Fruit fly (Drosophila melanogaster): ENCODE measurements around the gene CG15140.

CG15140 gene

DNA sequence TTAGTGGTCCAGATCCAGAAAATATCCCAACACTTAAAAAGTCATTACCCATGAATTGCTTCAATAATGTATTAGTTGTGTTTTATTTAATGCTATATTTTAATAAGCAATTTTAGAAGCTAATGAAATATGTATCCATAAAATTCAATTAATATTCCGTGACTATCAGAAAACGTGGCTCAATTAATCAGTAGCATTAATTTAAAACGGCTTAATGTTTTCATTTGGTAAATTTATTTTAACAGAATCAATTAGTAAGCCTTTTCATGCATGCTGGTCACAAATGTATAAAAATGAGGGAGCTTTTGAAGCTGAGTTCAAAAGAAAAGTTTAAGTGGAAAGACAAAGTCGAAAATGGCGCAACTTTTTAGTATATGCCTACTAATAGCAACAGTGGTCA lies at the start of gene CG15140:
Gene CG15140, plus strand, starts transcription at position 301 of the 400 bp plus-strand sequence.
- TF ChIP-seq CG5204 (GFP tag; optimal IDR thresholded peaks at IDR 0.05), result no peak
- TF ChIP-seq Crg-1 (GFP tag; optimal IDR thresholded peaks at IDR 0.05), result no peak
- TF ChIP-seq CG7101 (tag; optimal IDR thresholded peaks at IDR 0.05), result no peak
- TF ChIP-seq ovo (GFP tag; optimal IDR thresholded peaks at IDR 0.05), result no peak
- no peak for TF ChIP-seq bab1 (GFP tag; optimal IDR thresholded peaks at IDR 0.05)
- TF ChIP-seq toe (GFP tag; optimal IDR thresholded peaks at IDR 0.05), result no peak
- TF ChIP-seq Hr96 (GFP tag; optimal IDR thresholded peaks at IDR 0.05), result no peak
- TF ChIP-seq CG14711 (tag; optimal IDR thresholded peaks at IDR 0.05), result no peak
- TF ChIP-seq cnc (optimal IDR thresholded peaks at IDR 0.05), result no peak
- TF ChIP-seq Mnt (GFP tag; optimal IDR thresholded peaks at IDR 0.05), result no peak
- TF ChIP-seq CG7045 (GFP tag; optimal IDR thresholded peaks at IDR 0.05), result no peak
- no peak for TF ChIP-seq CG1620 (GFP tag; optimal IDR thresholded peaks at IDR 0.05)

DNA sequence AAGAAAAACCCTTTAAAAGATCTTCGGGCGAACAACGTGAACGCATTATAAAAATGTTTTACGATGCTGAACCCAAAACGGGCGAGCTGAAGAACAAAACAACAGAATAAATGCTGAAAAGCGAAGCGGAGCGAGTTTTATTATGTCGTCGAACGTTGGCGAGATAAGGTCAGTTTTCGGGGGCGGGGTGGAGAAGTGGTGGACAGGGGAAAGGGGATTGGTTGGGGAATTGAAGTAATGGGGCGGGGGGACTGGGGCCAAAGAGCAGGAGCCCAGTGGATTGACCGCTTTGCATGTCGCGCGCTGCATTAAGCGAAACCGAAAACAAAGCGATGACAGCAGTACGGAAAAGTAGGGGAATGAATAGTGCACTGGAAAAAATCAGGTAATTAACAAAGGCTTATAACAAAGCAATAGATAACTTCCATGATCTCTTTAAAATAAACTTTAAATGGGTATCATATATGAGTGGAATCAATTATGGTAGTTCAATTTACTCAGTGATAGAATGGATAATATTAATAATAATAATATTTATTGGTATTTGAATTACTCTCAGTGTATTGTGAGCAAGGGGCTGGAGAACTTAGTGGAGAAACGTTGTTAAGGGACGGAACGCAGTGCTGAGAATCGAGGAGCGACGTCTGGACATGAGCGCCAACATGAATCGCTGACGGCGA lies 42.8 kb upstream of the CG15140 start:
- TF ChIP-seq toe (GFP tag; optimal IDR thresholded peaks at IDR 0.05) (no peak), pad (GFP tag; optimal IDR thresholded peaks at IDR 0.05) (peak; percentile 43)

DNA sequence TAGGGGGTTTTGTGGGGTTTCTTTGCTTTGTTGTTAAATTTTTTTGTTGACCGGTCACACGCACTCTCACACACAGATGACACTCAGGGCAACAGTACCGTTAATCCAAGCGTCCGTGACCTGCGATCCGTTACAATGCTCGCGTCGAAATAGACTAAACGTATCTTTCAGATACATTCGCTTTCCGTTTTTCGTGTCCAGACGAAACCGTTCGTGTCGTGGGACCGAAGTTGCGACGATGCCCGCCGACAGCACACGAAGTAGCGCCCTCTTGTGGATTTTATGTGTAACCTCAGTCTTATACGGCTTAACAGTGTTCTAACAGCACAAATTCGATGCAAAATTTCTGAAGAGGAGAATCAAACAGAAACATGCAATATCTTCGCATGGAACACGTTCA lies 25.5 kb upstream of the CG15140 start, which contains the start of gene beat-IIIc:
Gene beat-IIIc, minus strand, starts transcription at position 158 of the 400 bp plus-strand sequence.
- TF ChIP-seq Hr96 (GFP tag; optimal IDR thresholded peaks at IDR 0.05) (peak; percentile 24), pad (GFP tag; optimal IDR thresholded peaks at IDR 0.05) (peak; percentile 1), CG7045 (GFP tag; optimal IDR thresholded peaks at IDR 0.05) (no peak), cnc (optimal IDR thresholded peaks at IDR 0.05) (no peak)

DNA sequence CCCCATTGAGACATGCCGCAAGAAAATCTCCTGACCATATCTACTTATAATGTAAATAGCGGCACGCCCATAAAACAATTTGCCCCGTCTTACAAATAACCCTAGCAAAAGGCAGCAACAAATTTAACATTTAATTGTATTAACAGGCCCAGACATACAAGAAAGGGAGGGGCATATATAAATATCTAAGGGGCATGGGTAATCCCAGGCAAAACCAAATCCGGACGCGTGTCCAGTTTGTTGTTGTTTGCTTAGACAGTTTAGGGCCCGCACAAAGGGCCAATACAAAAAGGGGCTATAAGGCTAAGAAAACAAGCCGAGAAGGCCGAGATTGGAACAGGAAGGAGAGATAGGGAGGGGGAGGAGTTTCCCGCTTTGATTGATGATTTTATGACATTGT lies 23.8 kb upstream of the CG15140 start:
- no peak for TF ChIP-seq Hr96 (GFP tag; optimal IDR thresholded peaks at IDR 0.05)

DNA sequence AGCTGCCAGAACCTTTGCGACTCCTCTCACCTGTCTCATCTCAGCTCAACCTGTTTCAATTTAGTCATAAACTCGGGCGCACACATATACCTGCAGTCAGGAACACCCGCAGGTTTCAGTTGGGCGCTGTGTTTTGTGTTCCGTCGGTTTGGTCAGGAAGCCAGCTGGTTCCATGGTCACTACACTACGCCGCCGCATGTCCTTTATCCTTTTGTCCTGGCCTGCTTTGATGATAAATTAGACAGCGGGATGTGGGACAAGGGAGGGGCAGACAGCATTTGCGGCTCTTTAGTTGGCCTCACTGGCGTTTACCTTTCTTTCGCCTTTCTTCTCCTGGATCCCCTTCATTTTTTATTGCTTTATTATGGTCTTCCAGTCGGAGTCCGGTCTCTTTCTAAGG lies 22.7 kb upstream of the CG15140 start:
- no peak for TF ChIP-seq Crg-1 (GFP tag; optimal IDR thresholded peaks at IDR 0.05)
- no peak for TF ChIP-seq CG12768 (GFP tag; optimal IDR thresholded peaks at IDR 0.05)

DNA sequence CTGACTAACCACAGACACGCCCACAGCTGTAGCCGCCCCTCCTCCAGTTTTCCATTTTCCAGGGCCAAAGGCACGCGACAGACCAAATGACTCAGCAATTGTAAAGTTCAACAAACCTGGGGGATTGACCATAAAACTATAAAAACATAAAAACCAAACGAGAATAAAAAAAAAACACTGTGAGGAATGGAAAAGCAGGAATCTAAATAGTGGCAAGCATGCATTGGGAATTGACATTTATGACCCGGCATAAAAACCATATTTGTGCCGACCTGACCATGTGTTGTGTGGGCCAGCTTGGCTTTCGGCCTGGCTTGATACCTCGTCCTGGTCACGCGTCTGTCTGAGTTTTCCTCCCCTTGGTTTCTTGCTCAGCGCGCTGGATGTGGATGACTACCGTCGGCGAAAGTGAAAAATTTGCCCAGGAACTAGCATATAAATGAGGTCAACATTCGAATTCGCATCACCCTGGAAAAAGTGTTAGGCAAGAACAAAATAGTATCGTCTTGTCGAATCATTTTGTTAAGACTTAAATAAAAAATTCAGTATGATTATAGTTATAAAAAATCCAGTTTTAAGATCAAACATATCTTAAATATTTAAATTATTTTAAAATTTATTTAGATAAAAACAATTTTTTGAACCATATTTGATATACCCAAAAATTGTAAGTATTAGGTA lies 19.2 kb upstream of the CG15140 start:
- TF ChIP-seq tj (GFP tag; optimal IDR thresholded peaks at IDR 0.05) (no peak), CG1620 (GFP tag; optimal IDR thresholded peaks at IDR 0.05) (no peak), kay (GFP tag; ENCODE audit: borderline replicate concordance) (no peak), toe (GFP tag; optimal IDR thresholded peaks at IDR 0.05) (no peak), Clk (GFP tag; optimal IDR thresholded peaks at IDR 0.05) (no peak), pad (GFP tag; optimal IDR thresholded peaks at IDR 0.05) (no peak), cic (GFP tag; optimal IDR thresholded peaks at IDR 0.05) (no peak), CG7045 (GFP tag; optimal IDR thresholded peaks at IDR 0.05) (no peak), CG5204 (GFP tag; optimal IDR thresholded peaks at IDR 0.05) (no peak), CG14711 (tag; optimal IDR thresholded peaks at IDR 0.05) (no peak), Crg-1 (GFP tag; optimal IDR thresholded peaks at IDR 0.05) (no peak), CG7101 (tag; optimal IDR thresholded peaks at IDR 0.05) (no peak), cnc (optimal IDR thresholded peaks at IDR 0.05) (no peak), bab1 (GFP tag; optimal IDR thresholded peaks at IDR 0.05) (no peak), Mnt (GFP tag; optimal IDR thresholded peaks at IDR 0.05) (no peak)

DNA sequence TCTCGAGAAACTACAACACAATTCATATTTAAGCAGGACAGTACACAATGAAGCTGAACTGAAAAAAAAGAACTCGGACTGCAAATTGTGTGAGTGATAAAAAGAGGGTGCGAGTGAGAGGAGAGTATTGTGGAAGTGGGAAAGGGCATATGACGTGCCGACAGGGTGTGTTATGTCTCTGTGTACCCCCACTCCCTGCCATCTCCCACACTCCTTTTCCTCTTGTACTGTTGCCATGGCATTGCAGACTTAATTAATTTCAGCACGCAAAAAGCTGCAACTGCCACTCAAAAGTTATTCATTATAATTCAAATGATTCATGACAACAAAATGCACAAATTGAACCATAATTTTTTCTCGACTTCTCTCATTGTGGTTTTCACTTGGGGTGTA lies 18.7 kb upstream of the CG15140 start:
- TF ChIP-seq tj (GFP tag; optimal IDR thresholded peaks at IDR 0.05), result no peak
- TF ChIP-seq Crg-1 (GFP tag; optimal IDR thresholded peaks at IDR 0.05), result no peak
- no peak for TF ChIP-seq pad (GFP tag; optimal IDR thresholded peaks at IDR 0.05)
- TF ChIP-seq CG12768 (GFP tag; optimal IDR thresholded peaks at IDR 0.05), result no peak
- TF ChIP-seq CG5204 (GFP tag; optimal IDR thresholded peaks at IDR 0.05), result no peak
- no peak for TF ChIP-seq Clk (GFP tag; optimal IDR thresholded peaks at IDR 0.05)
- TF ChIP-seq bab1 (GFP tag; optimal IDR thresholded peaks at IDR 0.05), result no peak
- TF ChIP-seq ovo (GFP tag; optimal IDR thresholded peaks at IDR 0.05), result no peak
- no peak for TF ChIP-seq CG11617 (GFP tag; optimal IDR thresholded peaks at IDR 0.05)
- TF ChIP-seq Hr96 (GFP tag; optimal IDR thresholded peaks at IDR 0.05), result no peak
- TF ChIP-seq cnc (optimal IDR thresholded peaks at IDR 0.05), result no peak
- no peak for TF ChIP-seq CG1620 (GFP tag; optimal IDR thresholded peaks at IDR 0.05)
- TF ChIP-seq CG33017 (tag; optimal IDR thresholded peaks at IDR 0.05), result no peak
